Worm (Caenorhabditis elegans) whole organism, young adult: ENCODE results near the gene sucl-1.

ENCODE experiments used
- B0261.1 ChIP-seq: sonication (generic microtip); optimal IDR thresholded peaks from 2 replicates; lab custom pipeline; 2016; ENCODE audit warnings: mild to moderate bottlenecking, missing genetic modification characterization, moderate library complexity, missing compliant biosample characterization
- F33H1.4 ChIP-seq: fragments of 200-800 bp; sonication (Bioruptor generic); IDR thresholded peaks from 2 replicates; pipeline ENCODE4 v1.3.6; 2022; ENCODE audit warnings: missing genetic modification reagents, missing genetic modification characterization, missing compliant biosample characterization
- F37B4.10 ChIP-seq: fragments of 200-800 bp; sonication (Bioruptor generic); IDR thresholded peaks from 2 replicates; pipeline ENCODE4 v1.3.6; 2022; ENCODE audit warnings: missing genetic modification characterization, missing compliant biosample characterization
- F52B5.7 ChIP-seq: sonication (generic microtip); optimal IDR thresholded peaks from 2 replicates; lab custom pipeline; 2016; ENCODE audit warnings: mild to moderate bottlenecking, missing genetic modification characterization, missing compliant biosample characterization
- F55B11.4 ChIP-seq: sonication (generic microtip); optimal IDR thresholded peaks from 2 replicates; lab custom pipeline; 2016; ENCODE audit warnings: missing compliant biosample characterization, missing genetic modification characterization, borderline replicate concordance; ENCODE audit not compliant: insufficient read depth
- F57A8.1 ChIP-seq: fragments of 200-800 bp; sonication (Bioruptor generic); optimal IDR thresholded peaks from 2 replicates; lab custom pipeline; 2018; ENCODE audit warnings: mild to moderate bottlenecking, missing genetic modification characterization, moderate library complexity, missing compliant biosample characterization
- K11D2.4 ChIP-seq: fragments of 200-800 bp; sonication (Bioruptor generic); IDR thresholded peaks from 2 replicates; pipeline ENCODE4 v1.3.6; 2022; ENCODE audit warnings: missing genetic modification reagents, missing genetic modification characterization, missing compliant biosample characterization
- ZK185.1 ChIP-seq: sonication (generic microtip); optimal IDR thresholded peaks from 2 replicates; lab custom pipeline; 2016; ENCODE audit warnings: mild to moderate bottlenecking, missing genetic modification characterization, missing compliant biosample characterization; ENCODE audit not compliant: poor library complexity, severe bottlenecking
- akir-1 ChIP-seq: fragments of 200-800 bp; sonication (Bioruptor generic); optimal IDR thresholded peaks from 2 replicates; lab custom pipeline; 2018; ENCODE audit warnings: mild to moderate bottlenecking, missing genetic modification characterization, moderate library complexity, missing compliant biosample characterization
- ama-1 ChIP-seq, 3 experiments: fragments of 150-350 bp in 1 of 3; sonication (generic microtip) in 2 of 3; optimal IDR thresholded peaks; 2 replicates each; lab custom pipeline; 2014 to 2018; ENCODE audit warnings: missing biosample characterization in 2 of 3, missing genetic modification characterization in 2 of 3, missing genetic modification reagents in 2 of 3
- attf-3 ChIP-seq: fragments of 200-800 bp; sonication (Bioruptor generic); conservative IDR thresholded peaks from 2 replicates; pipeline ENCODE4 v1.3.6; 2022; ENCODE audit warnings: missing genetic modification reagents, missing genetic modification characterization, missing compliant biosample characterization
- attf-6 ChIP-seq: fragments of 200-800 bp; sonication (Bioruptor generic); IDR thresholded peaks from 2 replicates; pipeline ENCODE4 v1.3.6; 2022; ENCODE audit warnings: missing genetic modification reagents, missing genetic modification characterization, missing compliant biosample characterization
- bed-1 ChIP-seq: fragments of 200-800 bp; sonication (Bioruptor generic); IDR thresholded peaks from 2 replicates; pipeline ENCODE4 v1.3.6; 2022; ENCODE audit warnings: missing genetic modification reagents, missing genetic modification characterization, missing compliant biosample characterization
- cebp-1 ChIP-seq, 2 experiments: fragments of 200-800 bp in 1 of 2; sonication (Bioruptor generic) in 1 of 2; sonication (generic microtip) in 1 of 2; IDR thresholded peaks in 1 of 2; optimal IDR thresholded peaks in 1 of 2; 2 replicates each; pipeline versions ENCODE4 v1.3.6 to Lab custom; 2017 to 2022; ENCODE audit warnings: missing compliant biosample characterization in 2 of 2, missing genetic modification characterization in 2 of 2, mild to moderate bottlenecking in 1 of 2, missing genetic modification reagents in 1 of 2, moderate library complexity in 1 of 2
- ceh-40 ChIP-seq: fragments of 200-800 bp; sonication (Bioruptor generic); IDR thresholded peaks from 2 replicates; pipeline ENCODE4 v1.3.6; 2022; ENCODE audit warnings: missing genetic modification characterization, missing compliant biosample characterization
- ceh-58 ChIP-seq: fragments of 200-800 bp; sonication (Bioruptor generic); IDR thresholded peaks from 2 replicates; pipeline ENCODE4 v1.3.6; 2022; ENCODE audit warnings: missing genetic modification characterization, missing compliant biosample characterization
- chd-7 ChIP-seq: sonication (generic microtip); optimal IDR thresholded peaks from 2 replicates; lab custom pipeline; 2016; ENCODE audit warnings: mild to moderate bottlenecking, missing genetic modification characterization, moderate library complexity, missing compliant biosample characterization
- egrh-3 ChIP-seq: fragments of 200-800 bp; sonication (Bioruptor generic); IDR thresholded peaks from 2 replicates; pipeline ENCODE4 v1.3.6; 2022; ENCODE audit warnings: missing genetic modification reagents, missing genetic modification characterization, missing compliant biosample characterization
- hlh-12 ChIP-seq: sonication (generic microtip); optimal IDR thresholded peaks from 2 replicates; lab custom pipeline; 2016; ENCODE audit warnings: missing genetic modification characterization, missing compliant biosample characterization
- lag-1 ChIP-seq: fragments of 200-800 bp; sonication (Bioruptor generic); IDR thresholded peaks from 2 replicates; pipeline ENCODE4 v1.3.6; 2022; ENCODE audit warnings: missing genetic modification reagents, missing genetic modification characterization, missing compliant biosample characterization
- lin-35 ChIP-seq, 3 experiments: fragments of 150-350 bp in 2 of 3; sonication (generic microtip) in 1 of 3; optimal IDR thresholded peaks; 2 replicates each; lab custom pipeline; 2014 to 2018; ENCODE audit warnings: missing biosample characterization in 3 of 3, missing genetic modification characterization in 3 of 3, missing genetic modification reagents in 3 of 3
- lin-54 ChIP-seq: fragments of 200-800 bp; sonication (Bioruptor generic); optimal IDR thresholded peaks from 2 replicates; lab custom pipeline; 2018; ENCODE audit warnings: mild to moderate bottlenecking, missing genetic modification characterization, missing compliant biosample characterization
- lsy-27 ChIP-seq: sonication (generic microtip); optimal IDR thresholded peaks from 2 replicates; lab custom pipeline; 2017; ENCODE audit warnings: missing genetic modification characterization, mild to moderate bottlenecking, missing compliant biosample characterization, antibody characterized with exemption, missing genotype, borderline replicate concordance; ENCODE audit not compliant: insufficient read depth
- madf-3 ChIP-seq: fragments of 200-800 bp; sonication (Bioruptor generic); IDR thresholded peaks from 2 replicates; pipeline ENCODE4 v1.3.6; 2022; ENCODE audit warnings: missing genetic modification reagents, missing genetic modification characterization, missing compliant biosample characterization
- mxl-1 ChIP-seq: sonication (generic microtip); optimal IDR thresholded peaks from 2 replicates; lab custom pipeline; 2016; ENCODE audit warnings: missing genetic modification characterization, missing compliant biosample characterization
- nfya-1 ChIP-seq: sonication (generic microtip); optimal IDR thresholded peaks from 2 replicates; lab custom pipeline; 2017; ENCODE audit warnings: antibody characterized with exemption, missing compliant biosample characterization, missing genetic modification characterization, borderline replicate concordance; ENCODE audit not compliant: insufficient read depth
- nfyb-1 ChIP-seq: fragments of 200-800 bp; sonication (Bioruptor generic); IDR thresholded peaks from 2 replicates; pipeline ENCODE4 v1.3.6; 2022; ENCODE audit warnings: missing genetic modification reagents, missing genetic modification characterization, missing compliant biosample characterization
- pbrm-1 ChIP-seq: fragments of 200-800 bp; sonication (Bioruptor generic); IDR thresholded peaks from 2 replicates; pipeline ENCODE4 v1.3.6; 2022; ENCODE audit warnings: missing genetic modification reagents, missing genetic modification characterization, missing compliant biosample characterization
- rcor-1 ChIP-seq: fragments of 200-800 bp; sonication (Bioruptor generic); IDR thresholded peaks from 2 replicates; pipeline ENCODE4 v1.3.6; 2022; ENCODE audit warnings: missing genetic modification reagents, missing genetic modification characterization, missing compliant biosample characterization
- rpc-1 ChIP-seq, 2 experiments: fragments of 150-350 bp in 1 of 2; sonication (generic microtip) in 1 of 2; optimal IDR thresholded peaks; 2 replicates each; lab custom pipeline; 2014 to 2018; ENCODE audit warnings: missing biosample characterization in 1 of 2, missing genetic modification characterization in 1 of 2, missing genetic modification reagents in 1 of 2, missing genotype in 1 of 2
- sea-2 ChIP-seq: fragments of 200-800 bp; sonication (Bioruptor generic); IDR thresholded peaks from 2 replicates; pipeline ENCODE4 v1.3.6; 2022; ENCODE audit warnings: missing genetic modification characterization, missing compliant biosample characterization
- somi-1 ChIP-seq: fragments of 200-800 bp; sonication (Bioruptor generic); optimal IDR thresholded peaks from 2 replicates; lab custom pipeline; 2018; ENCODE audit warnings: mild to moderate bottlenecking, missing genetic modification characterization, missing compliant biosample characterization
- ztf-26 ChIP-seq: sonication (generic microtip); optimal IDR thresholded peaks from 2 replicates; lab custom pipeline; 2017; ENCODE audit warnings: missing genetic modification characterization, missing compliant biosample characterization

sucl-1 gene

DNA sequence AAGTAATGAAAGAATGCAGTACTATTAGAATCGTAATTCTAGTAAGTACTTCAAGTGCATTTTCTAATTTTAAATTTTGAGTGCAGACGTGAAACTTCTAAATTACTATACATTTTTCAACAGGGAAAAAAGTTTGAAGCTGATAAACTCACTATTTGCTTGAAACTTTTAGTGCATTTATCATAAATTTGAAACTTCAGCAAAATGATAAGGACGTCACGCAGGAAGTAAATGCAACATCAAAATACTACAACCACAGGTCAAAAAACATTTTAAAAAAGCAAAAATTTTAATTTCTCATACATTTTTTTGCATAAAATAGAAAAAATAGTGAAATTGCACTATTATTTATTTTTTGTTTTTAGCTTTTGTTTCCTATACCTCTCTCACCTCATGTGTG is 14.4 kb upstream of the sucl-1 start (continued):
- TF ChIP-seq K11D2.4 (GFP tag; lab: Robert Waterston, UW) (no peak), cebp-1 (GFP tag; IDR thresholded peaks at IDR 0.05; lab: Robert Waterston, UW) (no peak), cebp-1 (tag; optimal IDR thresholded peaks at IDR 0.05; lab: Kevin White, UChicago) (no peak), lag-1 (GFP tag; lab: Robert Waterston, UW) (no peak), attf-3 (GFP tag; lab: Robert Waterston, UW) (no peak), rcor-1 (GFP tag; lab: Robert Waterston, UW) (no peak), B0261.1 (tag; lab: Kevin White, UChicago) (no peak), ama-1 (optimal IDR thresholded peaks at IDR 0.05; lab: Kevin White, UChicago) (no peak), ama-1 (GFP tag; optimal IDR thresholded peaks at IDR 0.05; lab: Kevin White, UChicago) (no peak), ceh-58 (GFP tag; lab: Robert Waterston, UW) (no peak)

DNA sequence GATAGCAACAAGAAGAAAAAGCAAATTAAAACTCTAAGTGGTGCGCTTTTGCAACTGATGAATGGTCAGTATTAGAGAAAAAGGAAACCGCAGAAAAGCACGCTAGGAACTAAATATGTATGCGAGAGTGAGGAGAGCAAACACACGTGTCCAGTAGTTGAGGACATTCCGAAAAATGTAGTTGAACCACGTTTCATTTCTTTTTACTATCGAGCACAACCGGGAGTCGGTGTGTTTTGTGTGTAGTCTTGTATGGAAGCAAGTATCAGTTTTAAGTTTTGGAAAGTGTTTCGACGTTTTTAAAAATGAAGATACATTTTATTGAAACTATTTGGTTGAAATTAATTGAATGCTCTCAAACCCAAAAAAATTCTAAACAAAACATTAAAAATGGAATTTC is 13.8 kb upstream of the sucl-1 start, which contains the start of gene C05G5.1:
C05G5.1 (minus strand) TSS at position 101 of the 400 bp plus-strand sequence.
- TF ChIP-seq F52B5.7 (tag; lab: Kevin White, UChicago), result no peak
- no peak for TF ChIP-seq bed-1 (GFP tag; lab: Robert Waterston, UW)
- no peak for TF ChIP-seq lin-35 (GFP tag; optimal IDR thresholded peaks at IDR 0.05; lab: Kevin White, UChicago)
- no peak for TF ChIP-seq attf-6 (GFP tag; lab: Robert Waterston, UW)
- TF ChIP-seq egrh-3, result no peak
- no peak for TF ChIP-seq rpc-1 (optimal IDR thresholded peaks at IDR 0.05; lab: Kevin White, UChicago)
- TF ChIP-seq rpc-1 (tag; optimal IDR thresholded peaks at IDR 0.05; lab: Kevin White, UChicago), result no peak
- no peak for TF ChIP-seq nfyb-1 (GFP tag; lab: Robert Waterston, UW)
- TF ChIP-seq lsy-27 (tag; lab: Kevin White, UChicago), result no peak
- TF ChIP-seq madf-3, result no peak
- TF ChIP-seq F33H1.4 (GFP tag; lab: Robert Waterston, UW), result no peak
- TF ChIP-seq attf-3 (GFP tag; lab: Robert Waterston, UW), result no peak
- TF ChIP-seq ztf-26 (tag; lab: Kevin White, UChicago), result no peak
- TF ChIP-seq mxl-1 (tag; lab: Kevin White, UChicago), result no peak
- no peak for TF ChIP-seq F55B11.4 (tag; lab: Kevin White, UChicago)
- no peak for TF ChIP-seq ZK185.1 (tag; lab: Kevin White, UChicago)
- TF ChIP-seq chd-7, result no peak
- TF ChIP-seq somi-1 (GFP tag; lab: Kevin White, UChicago), result no peak

DNA sequence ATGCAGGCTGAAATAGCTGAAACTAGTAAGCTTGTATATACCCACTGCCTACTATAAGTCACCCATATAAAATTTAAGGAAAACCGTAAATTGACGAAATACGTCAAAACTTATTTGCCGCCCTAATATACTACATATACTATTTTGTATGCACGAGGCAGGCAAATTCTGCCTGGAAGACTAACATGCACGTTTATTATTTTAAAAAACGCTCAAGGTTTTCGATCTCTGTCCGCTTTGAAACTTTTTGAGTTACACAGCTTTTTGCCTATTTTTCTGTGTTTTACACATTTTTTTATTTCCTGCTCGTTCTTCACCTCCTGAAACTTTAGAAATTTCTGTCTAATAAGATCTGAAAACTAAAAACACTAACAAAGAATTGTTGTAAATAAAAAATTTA is 10.6 kb upstream of the sucl-1 start:
- no peak for TF ChIP-seq nfya-1 (tag; lab: Kevin White, UChicago)
- TF ChIP-seq ceh-40, result no peak
- no peak for TF ChIP-seq F57A8.1
- TF ChIP-seq lin-54 (GFP tag; lab: Kevin White, UChicago), result no peak
- TF ChIP-seq sea-2 (GFP tag; lab: Robert Waterston, UW), result no peak
- TF ChIP-seq F37B4.10 (GFP tag; lab: Robert Waterston, UW), result no peak
- no peak for TF ChIP-seq cebp-1 (GFP tag; IDR thresholded peaks at IDR 0.05; lab: Robert Waterston, UW)
- TF ChIP-seq cebp-1 (tag; optimal IDR thresholded peaks at IDR 0.05; lab: Kevin White, UChicago), result no peak
- no peak for TF ChIP-seq attf-6 (GFP tag; lab: Robert Waterston, UW)
- no peak for TF ChIP-seq pbrm-1 (GFP tag; lab: Robert Waterston, UW)
- no peak for TF ChIP-seq attf-3 (GFP tag; lab: Robert Waterston, UW)
- no peak for TF ChIP-seq hlh-12
- TF ChIP-seq akir-1, result no peak
- TF ChIP-seq, all 124 proteins: peak for 0
